Worm (Caenorhabditis elegans) whole organism, L2 larva: ENCODE measurements around the gene clec-262.

Experiments
- C34F6.9 ChIP-seq: fragments of 150-350 bp; optimal IDR thresholded peaks from 2 replicates; lab custom pipeline; 2014; ENCODE audit warnings: missing biosample characterization, missing genetic modification characterization
- F13H6.1 ChIP-seq: sonication (generic microtip); optimal IDR thresholded peaks from 2 replicates; lab custom pipeline; 2016; ENCODE audit warnings: missing genetic modification characterization, missing compliant biosample characterization
- R02D3.7 ChIP-seq: fragments of 150-350 bp; optimal IDR thresholded peaks from 2 replicates; lab custom pipeline; 2014; ENCODE audit warnings: missing biosample characterization, missing genetic modification characterization
- Y55F3AM.14 ChIP-seq: fragments of 200-800 bp; sonication (Bioruptor generic); optimal IDR thresholded peaks from 2 replicates; lab custom pipeline; 2018; ENCODE audit warnings: mild to moderate bottlenecking, missing genetic modification characterization, missing compliant biosample characterization
- ZK546.5 ChIP-seq: sonication (generic microtip); optimal IDR thresholded peaks from 2 replicates; lab custom pipeline; 2017; ENCODE audit warnings: missing biosample characterization, missing genetic modification characterization
- alr-1 ChIP-seq: fragments of 150-350 bp; optimal IDR thresholded peaks from 2 replicates; lab custom pipeline; 2014; ENCODE audit warnings: missing biosample characterization, missing genetic modification characterization
- aly-2 ChIP-seq: fragments of 150-350 bp; optimal IDR thresholded peaks from 2 replicates; lab custom pipeline; 2014; ENCODE audit warnings: missing biosample characterization, missing genetic modification characterization
- blmp-1 ChIP-seq: sonication (generic microtip); optimal IDR thresholded peaks from 2 replicates; lab custom pipeline; 2017; ENCODE audit warnings: missing genetic modification characterization, mild to moderate bottlenecking, missing compliant biosample characterization, antibody characterized with exemption, moderate library complexity; ENCODE audit not compliant: insufficient read depth
- ceh-16 ChIP-seq: fragments of 150-350 bp; optimal IDR thresholded peaks from 2 replicates; lab custom pipeline; 2014; ENCODE audit warnings: missing biosample characterization, missing genetic modification characterization
- ceh-82 ChIP-seq: fragments of 150-350 bp; optimal IDR thresholded peaks from 2 replicates; lab custom pipeline; 2014; ENCODE audit warnings: missing biosample characterization, missing genetic modification characterization
- crh-2 ChIP-seq: sonication (generic microtip); optimal IDR thresholded peaks from 2 replicates; lab custom pipeline; 2017; ENCODE audit warnings: missing biosample characterization, missing genetic modification characterization
- dmd-4 ChIP-seq: sonication (generic microtip); optimal IDR thresholded peaks from 2 replicates; lab custom pipeline; 2017; ENCODE audit warnings: missing biosample characterization, missing genetic modification characterization
- egl-27 ChIP-seq: sonication (generic microtip); optimal IDR thresholded peaks from 3 replicates; lab custom pipeline; 2017; ENCODE audit warnings: missing biosample characterization, missing genetic modification reagents, missing genetic modification characterization
- elt-1 ChIP-seq: fragments of 150-350 bp; optimal IDR thresholded peaks from 2 replicates; lab custom pipeline; 2014; ENCODE audit warnings: missing biosample characterization, missing genetic modification characterization
- elt-3 ChIP-seq: sonication (generic microtip); optimal IDR thresholded peaks from 2 replicates; lab custom pipeline; 2017; ENCODE audit warnings: missing biosample characterization, missing genetic modification characterization
- fos-1 ChIP-seq: fragments of 150-350 bp; optimal IDR thresholded peaks from 2 replicates; lab custom pipeline; 2014; ENCODE audit warnings: missing biosample characterization, missing genetic modification characterization
- gmeb-1 ChIP-seq: fragments of 150-350 bp; optimal IDR thresholded peaks from 2 replicates; lab custom pipeline; 2014; ENCODE audit warnings: missing biosample characterization, missing genetic modification characterization
- lin-13 ChIP-seq: fragments of 150-350 bp; optimal IDR thresholded peaks from 2 replicates; lab custom pipeline; 2014; ENCODE audit warnings: missing biosample characterization, missing genetic modification reagents, missing genetic modification characterization
- mbf-1 ChIP-seq: sonication (generic microtip); optimal IDR thresholded peaks from 2 replicates; lab custom pipeline; 2017; ENCODE audit warnings: missing biosample characterization, missing genetic modification characterization
- mdl-1 ChIP-seq, 2 experiments: fragments of 150-350 bp in 1 of 2; sonication (generic microtip) in 1 of 2; optimal IDR thresholded peaks; 2 replicates each; lab custom pipeline; 2017; ENCODE audit warnings: missing biosample characterization in 2 of 2, missing genetic modification characterization in 2 of 2
- nhr-10 ChIP-seq: sonication (generic microtip); optimal IDR thresholded peaks from 2 replicates; lab custom pipeline; 2017; ENCODE audit warnings: missing biosample characterization, missing genetic modification characterization
- nhr-11 ChIP-seq: fragments of 150-350 bp; optimal IDR thresholded peaks from 2 replicates; lab custom pipeline; 2014; ENCODE audit warnings: missing biosample characterization, missing genetic modification characterization
- nhr-12 ChIP-seq: fragments of 150-350 bp; optimal IDR thresholded peaks from 2 replicates; lab custom pipeline; 2014; ENCODE audit warnings: missing biosample characterization, missing genetic modification characterization
- nhr-21 ChIP-seq: fragments of 150-350 bp; optimal IDR thresholded peaks from 2 replicates; lab custom pipeline; 2014; ENCODE audit warnings: missing biosample characterization, missing genetic modification characterization
- nhr-23 ChIP-seq: fragments of 150-350 bp; optimal IDR thresholded peaks from 2 replicates; lab custom pipeline; 2014; ENCODE audit warnings: missing biosample characterization, missing genetic modification reagents, missing genetic modification characterization
- nhr-237 ChIP-seq: fragments of 150-350 bp; optimal IDR thresholded peaks from 2 replicates; lab custom pipeline; 2014; ENCODE audit warnings: missing biosample characterization, missing genetic modification characterization
- nhr-6 ChIP-seq: fragments of 150-350 bp; optimal IDR thresholded peaks from 2 replicates; lab custom pipeline; 2014; ENCODE audit warnings: missing biosample characterization, missing genetic modification characterization
- nhr-77 ChIP-seq: fragments of 150-350 bp; optimal IDR thresholded peaks from 2 replicates; lab custom pipeline; 2014; ENCODE audit warnings: missing biosample characterization, missing genetic modification characterization
- peb-1 ChIP-seq: fragments of 150-350 bp; optimal IDR thresholded peaks from 2 replicates; lab custom pipeline; 2014; ENCODE audit warnings: missing biosample characterization, missing genetic modification characterization
- sem-4 ChIP-seq: fragments of 150-350 bp; optimal IDR thresholded peaks from 2 replicates; lab custom pipeline; 2014; ENCODE audit warnings: missing biosample characterization, missing genetic modification reagents, missing genetic modification characterization
- skn-1 ChIP-seq: sonication (generic microtip); optimal IDR thresholded peaks from 2 replicates; lab custom pipeline; 2017; ENCODE audit warnings: missing biosample characterization, missing genetic modification characterization
- sma-9 ChIP-seq, 2 experiments: fragments of 150-350 bp in 1 of 2; sonication (generic microtip) in 1 of 2; optimal IDR thresholded peaks; 2 replicates each; lab custom pipeline; 2014 to 2016; ENCODE audit warnings: missing genetic modification characterization in 2 of 2, mild to moderate bottlenecking in 1 of 2, missing biosample characterization in 1 of 2, missing compliant biosample characterization in 1 of 2, missing genetic modification reagents in 1 of 2, moderate library complexity in 1 of 2
- unc-39 ChIP-seq: fragments of 150-350 bp; optimal IDR thresholded peaks from 2 replicates; lab custom pipeline; 2014; ENCODE audit warnings: missing biosample characterization, missing genetic modification characterization
- unc-55 ChIP-seq: fragments of 150-350 bp; sonication (generic microtip); optimal IDR thresholded peaks from 3 replicates; lab custom pipeline; 2014; ENCODE audit warnings: missing biosample characterization, missing genetic modification reagents, missing genetic modification characterization
- unc-62 ChIP-seq: fragments of 150-350 bp; optimal IDR thresholded peaks from 2 replicates; lab custom pipeline; 2014; ENCODE audit warnings: missing biosample characterization, missing genetic modification reagents, missing genetic modification characterization
- zag-1 ChIP-seq: fragments of 150-350 bp; optimal IDR thresholded peaks from 2 replicates; lab custom pipeline; 2014; ENCODE audit warnings: missing biosample characterization, missing genetic modification characterization
- ztf-1 ChIP-seq: fragments of 200-800 bp; sonication (Bioruptor generic); conservative IDR thresholded peaks from 2 replicates; pipeline ENCODE4 v1.3.6; 2022; ENCODE audit warnings: missing genetic modification characterization, missing compliant biosample characterization
- ztf-4 ChIP-seq: fragments of 150-350 bp; optimal IDR thresholded peaks from 2 replicates; lab custom pipeline; 2014; ENCODE audit warnings: missing biosample characterization, missing genetic modification characterization

clec-262 gene

ce11 chrV:20325417-20325816, 13.8 kb downstream of the clec-262 start, which contains the start of gene Y38H6A.1:
Gene Y38H6A.1 (plus strand): TSS chrV:20325717.
- no peak for TF ChIP-seq sem-4
- no peak for TF ChIP-seq alr-1 (tag; lab: Kevin White, UChicago)
- no peak for TF ChIP-seq C34F6.9 (tag; lab: Kevin White, UChicago)
- no peak for TF ChIP-seq nhr-237 (tag; lab: Kevin White, UChicago)
- TF ChIP-seq unc-62 (GFP tag; lab: Kevin White, UChicago) = no peak
- TF ChIP-seq ceh-16 (tag; lab: Kevin White, UChicago) = no peak
- no peak for TF ChIP-seq nhr-6 (tag; lab: Kevin White, UChicago)
- TF ChIP-seq elt-1 = no peak
- no peak for TF ChIP-seq F13H6.1
- no peak for TF ChIP-seq Y55F3AM.14 (GFP tag; lab: Kevin White, UChicago)
- TF ChIP-seq zag-1 (tag; lab: Kevin White, UChicago) = no peak
- no peak for TF ChIP-seq fos-1
- TF ChIP-seq nhr-10 (tag; lab: Kevin White, UChicago) = no peak

- no peak for TF ChIP-seq crh-2 (tag; lab: Kevin White, UChicago)
- TF ChIP-seq elt-1 = no peak
- TF ChIP-seq zag-1 (tag; lab: Kevin White, UChicago) = no peak
- no peak for TF ChIP-seq F13H6.1
- TF ChIP-seq gmeb-1 = no peak
- no peak for TF ChIP-seq nhr-237 (tag; lab: Kevin White, UChicago)
- TF ChIP-seq fos-1 = no peak
- TF ChIP-seq nhr-12 (tag; lab: Kevin White, UChicago) = no peak
- no peak for TF ChIP-seq nhr-21
- no peak for TF ChIP-seq nhr-23 (tag; lab: Kevin White, UChicago)
- no peak for TF ChIP-seq elt-3 (tag; lab: Kevin White, UChicago)
- no peak for TF ChIP-seq peb-1
- TF ChIP-seq Y55F3AM.14 (GFP tag; lab: Kevin White, UChicago) = no peak
- no peak for TF ChIP-seq ztf-4 (tag; lab: Kevin White, UChicago)
- TF ChIP-seq ceh-16 (tag; lab: Kevin White, UChicago) = no peak
- no peak for TF ChIP-seq sma-9 (GFP tag; optimal IDR thresholded peaks at IDR 0.05; lab: Kevin White, UChicago)
- TF ChIP-seq sma-9 (tag; optimal IDR thresholded peaks at IDR 0.05; lab: Kevin White, UChicago) = no peak
- no peak for TF ChIP-seq nhr-11 (tag; lab: Kevin White, UChicago)
- no peak for TF ChIP-seq alr-1 (tag; lab: Kevin White, UChicago)
- no peak for TF ChIP-seq blmp-1 (tag; lab: Kevin White, UChicago)
Measured at ce11 chrV:20335264-20335663, 23.6 kb downstream of the clec-262 start, which contains the start of gene Y38H6A.5. Gene Y38H6A.5 (minus strand): TSS chrV:20335364.

ce11 chrV:20338020-20338419, 26.4 kb downstream of the clec-262 start:
- TF ChIP-seq lin-13 (GFP tag; lab: Kevin White, UChicago) (no peak), F13H6.1 (no peak), mbf-1 (no peak), dmd-4 (no peak), nhr-6 (tag; lab: Kevin White, UChicago) (no peak)

ce11 chrV:20338870-20339269, 27.3 kb downstream of the clec-262 start:
- TF ChIP-seq sem-4 (no peak), ZK546.5 (tag; lab: Kevin White, UChicago) (no peak), dmd-4 (no peak), egl-27 (no peak), unc-55 (GFP tag; lab: Kevin White, UChicago) (no peak), alr-1 (tag; lab: Kevin White, UChicago) (no peak), R02D3.7 (no peak), unc-39 (tag; lab: Kevin White, UChicago) (no peak), mbf-1 (no peak), crh-2 (tag; lab: Kevin White, UChicago) (no peak), nhr-11 (tag; lab: Kevin White, UChicago) (no peak)

ce11 chrV:20344889-20345288, 33.3 kb downstream of the clec-262 start, which contains the start of gene Y38H6A.3:
Gene Y38H6A.3 (plus strand): TSS chrV:20345189.
- TF ChIP-seq nhr-77 (tag; lab: Kevin White, UChicago) (no peak), zag-1 (tag; lab: Kevin White, UChicago) (no peak), skn-1 (tag; lab: Kevin White, UChicago) (no peak), dmd-4 (no peak), nhr-23 (tag; lab: Kevin White, UChicago) (no peak), Y55F3AM.14 (GFP tag; lab: Kevin White, UChicago) (no peak), lin-13 (GFP tag; lab: Kevin White, UChicago) (no peak), ceh-82 (tag; lab: Kevin White, UChicago) (no peak), gmeb-1 (no peak), aly-2 (tag; lab: Kevin White, UChicago) (no peak), mdl-1 (tag; optimal IDR thresholded peaks at IDR 0.05; lab: Kevin White, UChicago) (no peak), ztf-4 (tag; lab: Kevin White, UChicago) (no peak), ceh-16 (tag; lab: Kevin White, UChicago) (no peak), mbf-1 (no peak), ztf-1 (GFP tag; lab: Robert Waterston, UW) (no peak), nhr-11 (tag; lab: Kevin White, UChicago) (no peak), fos-1 (no peak)
